Worm (Caenorhabditis elegans) whole organism, L1 larva: ENCODE results near the gene glr-2.

ENCODE experiments used
- C04F5.9 ChIP-seq: sonication (generic microtip); optimal IDR thresholded peaks from 2 replicates; lab custom pipeline; 2016; ENCODE audit warnings: missing genetic modification characterization, missing compliant biosample characterization
- aly-2 ChIP-seq: fragments of 150-350 bp; optimal IDR thresholded peaks from 2 replicates; lab custom pipeline; 2014; ENCODE audit warnings: missing biosample characterization, missing genetic modification characterization
- ama-1 ChIP-seq: fragments of 150-350 bp; optimal IDR thresholded peaks from 2 replicates; lab custom pipeline; 2014
- blmp-1 ChIP-seq: fragments of 150-350 bp; optimal IDR thresholded peaks from 2 replicates; lab custom pipeline; 2014; ENCODE audit warnings: missing biosample characterization, missing genetic modification characterization
- ceh-82 ChIP-seq, 3 experiments: fragments of 150-350 bp in 1 of 3; sonication (generic microtip) in 2 of 3; optimal IDR thresholded peaks; 2 replicates each; lab custom pipeline; 2014 to 2017; ENCODE audit warnings: missing biosample characterization in 3 of 3, missing genetic modification characterization in 3 of 3
- ceh-88 ChIP-seq: fragments of 200-800 bp; sonication (Bioruptor generic); IDR thresholded peaks from 2 replicates; pipeline ENCODE4 v1.3.6; 2022; ENCODE audit warnings: missing genetic modification characterization, missing compliant biosample characterization
- ceh-90 ChIP-seq: sonication (generic microtip); optimal IDR thresholded peaks from 2 replicates; lab custom pipeline; 2016; ENCODE audit warnings: missing genetic modification characterization, missing compliant biosample characterization
- ces-1 ChIP-seq: fragments of 150-350 bp; optimal IDR thresholded peaks from 2 replicates; lab custom pipeline; 2014; ENCODE audit warnings: missing biosample characterization, missing genetic modification reagents, missing genetic modification characterization
- dsc-1 ChIP-seq: sonication (generic microtip); optimal IDR thresholded peaks from 2 replicates; lab custom pipeline; 2016; ENCODE audit warnings: mild to moderate bottlenecking, missing genetic modification characterization, missing compliant biosample characterization
- efl-1 ChIP-seq, 4 experiments: fragments of 150-350 bp; optimal IDR thresholded peaks in 3 of 4; peaks in 1 of 4; 1 replicate in 1 of 4; 2 replicates in 3 of 4; lab custom pipeline; 2014; ENCODE audit warnings: missing biosample characterization in 2 of 4, missing genetic modification characterization in 2 of 4, missing genetic modification reagents in 2 of 4
- egl-27 ChIP-seq, 2 experiments: fragments of 150-350 bp in 1 of 2; sonication (generic microtip); optimal IDR thresholded peaks; 3 replicates each; lab custom pipeline; 2017 to 2018; ENCODE audit warnings: missing biosample characterization in 2 of 2, missing genetic modification characterization in 2 of 2, missing genetic modification reagents in 2 of 2
- elt-2 ChIP-seq: sonication (generic microtip); optimal IDR thresholded peaks from 2 replicates; lab custom pipeline; 2016; ENCODE audit warnings: missing genetic modification characterization, mild to moderate bottlenecking, inconsistent platforms, missing compliant biosample characterization, missing genetic modification reagents
- elt-3 ChIP-seq, 6 experiments: fragments of 150-350 bp in 1 of 6; sonication (generic microtip); optimal IDR thresholded peaks; 2 replicates each; lab custom pipeline; 2017 to 2018; ENCODE audit warnings: missing biosample characterization in 6 of 6, missing genetic modification characterization in 6 of 6, inconsistent platforms in 1 of 6
- hpl-2 ChIP-seq: fragments of 150-350 bp; optimal IDR thresholded peaks from 2 replicates; lab custom pipeline; 2014; ENCODE audit warnings: missing biosample characterization, missing genetic modification reagents, missing genetic modification characterization
- jun-1 ChIP-seq: fragments of 150-350 bp; optimal IDR thresholded peaks from 2 replicates; lab custom pipeline; 2014; ENCODE audit warnings: missing biosample characterization, missing genetic modification reagents, missing genetic modification characterization
- lin-14 ChIP-seq: fragments of 200-800 bp; sonication (Bioruptor generic); optimal IDR thresholded peaks from 2 replicates; lab custom pipeline; 2018; ENCODE audit warnings: mild to moderate bottlenecking, missing genetic modification characterization, moderate library complexity, missing compliant biosample characterization
- lin-35 ChIP-seq, 2 experiments: fragments of 150-350 bp; optimal IDR thresholded peaks; 2 replicates each; lab custom pipeline; 2014; ENCODE audit warnings: missing biosample characterization in 2 of 2, missing genetic modification characterization in 2 of 2, missing genetic modification reagents in 2 of 2
- lin-39 ChIP-seq: fragments of 150-350 bp; optimal IDR thresholded peaks from 2 replicates; lab custom pipeline; 2014; ENCODE audit warnings: missing biosample characterization, missing genetic modification reagents, missing genetic modification characterization
- lsy-2 ChIP-seq, 2 experiments: fragments of 150-350 bp; optimal IDR thresholded peaks; 2 replicates each; lab custom pipeline; 2014; ENCODE audit warnings: missing biosample characterization in 2 of 2, missing genetic modification characterization in 2 of 2
- mdl-1 ChIP-seq, 2 experiments: fragments of 150-350 bp; optimal IDR thresholded peaks; 2 replicates each; lab custom pipeline; 2014 to 2017; ENCODE audit warnings: missing biosample characterization in 2 of 2, missing genetic modification characterization in 2 of 2, inconsistent platforms in 1 of 2
- mep-1 ChIP-seq: fragments of 150-350 bp; optimal IDR thresholded peaks from 2 replicates; lab custom pipeline; 2014; ENCODE audit warnings: missing biosample characterization, missing genetic modification characterization
- nhr-11 ChIP-seq: fragments of 150-350 bp; optimal IDR thresholded peaks from 2 replicates; lab custom pipeline; 2014; ENCODE audit warnings: missing biosample characterization, missing genetic modification characterization
- nhr-19 ChIP-seq: fragments of 200-800 bp; sonication (Bioruptor generic); conservative IDR thresholded peaks from 2 replicates; pipeline ENCODE4 v1.3.6; 2022; ENCODE audit warnings: missing genetic modification characterization, missing compliant biosample characterization
- nhr-20 ChIP-seq: sonication (generic microtip); optimal IDR thresholded peaks from 2 replicates; lab custom pipeline; 2016; ENCODE audit warnings: mild to moderate bottlenecking, missing genetic modification characterization, missing compliant biosample characterization
- nhr-47 ChIP-seq: sonication (generic microtip); optimal IDR thresholded peaks from 2 replicates; lab custom pipeline; 2016; ENCODE audit warnings: mild to moderate bottlenecking, missing genetic modification characterization, moderate library complexity, missing compliant biosample characterization
- nhr-71 ChIP-seq: sonication (generic microtip); optimal IDR thresholded peaks from 2 replicates; lab custom pipeline; 2016; ENCODE audit warnings: mild to moderate bottlenecking, missing genetic modification characterization, moderate library complexity, missing compliant biosample characterization
- nhr-76 ChIP-seq: sonication (generic microtip); optimal IDR thresholded peaks from 2 replicates; lab custom pipeline; 2017; ENCODE audit warnings: missing biosample characterization, missing genetic modification characterization
- nhr-85 ChIP-seq: sonication (generic microtip); peaks from one replicate; lab custom pipeline; 2016; ENCODE audit warnings: missing genetic modification characterization, inconsistent platforms, missing compliant biosample characterization
- nhr-90 ChIP-seq: sonication (generic microtip); optimal IDR thresholded peaks from 2 replicates; lab custom pipeline; 2016; ENCODE audit warnings: mild to moderate bottlenecking, missing genetic modification characterization, missing compliant biosample characterization; ENCODE audit not compliant: poor library complexity
- pqm-1 ChIP-seq: sonication (generic microtip); optimal IDR thresholded peaks from 3 replicates; lab custom pipeline; 2017; ENCODE audit warnings: missing biosample characterization, missing genetic modification characterization
- rnt-1 ChIP-seq: sonication (generic microtip); optimal IDR thresholded peaks from 2 replicates; lab custom pipeline; 2016; ENCODE audit warnings: mild to moderate bottlenecking, missing genetic modification characterization, moderate library complexity, missing compliant biosample characterization
- skn-1 ChIP-seq: fragments of 150-350 bp; optimal IDR thresholded peaks from 2 replicates; lab custom pipeline; 2014; ENCODE audit warnings: missing biosample characterization, missing genetic modification characterization
- snpc-4 ChIP-seq: fragments of 150-350 bp; optimal IDR thresholded peaks from 2 replicates; lab custom pipeline; 2014; ENCODE audit warnings: missing biosample characterization, missing genetic modification characterization
- snu-23 ChIP-seq: sonication (generic microtip); optimal IDR thresholded peaks from 2 replicates; lab custom pipeline; 2016; ENCODE audit warnings: missing genetic modification characterization, missing compliant biosample characterization
- swsn-7 ChIP-seq: sonication (generic microtip); optimal IDR thresholded peaks from 2 replicates; lab custom pipeline; 2016; ENCODE audit warnings: missing genetic modification characterization, missing compliant biosample characterization
- tlp-1 ChIP-seq: fragments of 150-350 bp; optimal IDR thresholded peaks from 2 replicates; lab custom pipeline; 2014; ENCODE audit warnings: missing biosample characterization, missing genetic modification characterization
- unc-62 ChIP-seq: fragments of 150-350 bp; optimal IDR thresholded peaks from 2 replicates; lab custom pipeline; 2014; ENCODE audit warnings: missing biosample characterization, missing genetic modification reagents, missing genetic modification characterization
- unc-98 ChIP-seq: fragments of 200-800 bp; sonication (Bioruptor generic); IDR thresholded peaks from 2 replicates; pipeline ENCODE4 v1.3.6; 2022; ENCODE audit warnings: missing genetic modification characterization, missing compliant biosample characterization
- vab-15 ChIP-seq: sonication (generic microtip); optimal IDR thresholded peaks from 2 replicates; lab custom pipeline; 2017; ENCODE audit warnings: missing genotype, mild to moderate bottlenecking, missing genetic modification characterization, missing compliant biosample characterization
- xbp-1 ChIP-seq: sonication (generic microtip); optimal IDR thresholded peaks from 2 replicates; lab custom pipeline; 2016; ENCODE audit warnings: missing genetic modification characterization, missing compliant biosample characterization
- zag-1 ChIP-seq: fragments of 150-350 bp; optimal IDR thresholded peaks from 2 replicates; lab custom pipeline; 2014; ENCODE audit warnings: missing biosample characterization, missing genetic modification characterization
- zip-4 ChIP-seq: fragments of 200-800 bp; sonication (Bioruptor generic); optimal IDR thresholded peaks from 2 replicates; lab custom pipeline; 2018; ENCODE audit warnings: mild to moderate bottlenecking, missing genetic modification characterization, moderate library complexity, missing compliant biosample characterization
- ztf-11 ChIP-seq, 2 experiments: sonication (generic microtip); optimal IDR thresholded peaks; 2 replicates each; lab custom pipeline; 2016 to 2017; ENCODE audit warnings: missing genetic modification characterization in 2 of 2, missing biosample characterization in 1 of 2, missing compliant biosample characterization in 1 of 2
- ztf-4 ChIP-seq: fragments of 150-350 bp; optimal IDR thresholded peaks from 2 replicates; lab custom pipeline; 2014; ENCODE audit warnings: missing biosample characterization, missing genetic modification characterization

The glr-2 gene

DNA sequence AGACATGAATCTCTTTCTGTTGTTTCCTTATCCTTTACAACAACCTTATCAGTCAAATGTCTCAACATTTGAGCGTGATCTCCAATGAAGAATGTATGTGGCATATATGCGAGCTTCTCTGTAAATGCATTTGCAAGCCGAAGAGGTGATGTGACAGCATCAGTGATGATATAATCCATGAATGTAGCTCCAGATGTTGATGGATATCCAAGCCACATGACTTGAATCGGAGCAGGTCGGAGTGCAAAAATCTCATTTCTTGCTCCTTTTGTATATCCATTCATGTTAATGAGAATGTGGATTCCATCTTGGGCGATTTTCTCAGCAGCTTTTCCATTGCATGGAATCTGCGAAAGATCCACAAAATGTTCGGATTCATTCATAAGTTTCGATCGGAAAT, 3.4 kb upstream of the glr-2 start:
- TF ChIP-seq efl-1 (optimal IDR thresholded peaks at IDR 0.05; lab: Kevin White, UChicago) (no peak), efl-1 (GFP tag; optimal IDR thresholded peaks at IDR 0.05 in 1 of 2; lab: Kevin White, UChicago) (peak in 1 of 2 experiments; percentile 86), elt-3 (tag; optimal IDR thresholded peaks at IDR 0.05; lab: Kevin White, UChicago) (no peak)
- TF ChIP-seq, all 84 proteins: peak for 1

DNA sequence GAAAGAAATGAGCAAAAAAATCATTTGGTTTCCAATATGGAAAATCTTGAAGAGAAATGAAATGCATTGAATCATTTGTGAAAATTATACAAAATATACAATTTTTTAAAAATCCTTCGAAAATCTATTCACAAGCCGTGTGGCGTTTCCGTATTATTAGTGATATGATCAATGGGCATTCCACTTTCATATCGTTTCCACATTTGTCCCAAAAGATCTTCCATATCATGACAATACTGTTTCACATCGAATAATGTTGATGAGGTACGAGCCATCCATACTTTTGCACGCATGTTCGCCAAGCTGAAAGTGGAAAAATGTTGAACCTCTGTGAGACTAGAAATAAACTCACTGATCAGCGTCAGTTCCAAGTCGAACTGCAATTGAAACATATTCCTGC, 1.6 kb upstream of the glr-2 start:
- TF ChIP-seq ama-1 (lab: Kevin White, UChicago) = no peak
- TF ChIP-seq, all 84 proteins: peak for 0

DNA sequence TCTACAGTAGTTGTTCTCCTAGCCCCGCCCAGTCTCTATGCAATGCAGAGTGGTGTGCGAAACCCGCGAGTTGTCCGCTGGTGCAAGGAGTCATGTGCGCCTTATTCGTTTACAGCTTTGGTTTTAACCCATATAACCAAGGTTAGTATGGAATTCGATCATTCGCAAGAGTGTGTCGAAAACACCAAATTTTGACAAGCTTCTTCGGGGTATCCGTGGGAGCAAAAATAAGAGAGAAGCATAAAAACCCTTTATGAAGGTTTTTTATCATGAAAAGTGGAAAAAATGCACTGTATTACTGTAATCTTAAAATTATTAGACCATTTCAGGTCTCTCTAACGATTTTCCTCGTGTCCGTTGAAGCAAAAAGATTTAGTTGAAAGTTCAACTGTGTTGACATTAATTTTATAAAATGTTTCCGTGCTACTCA, 2.6 kb downstream of the glr-2 start:
- peak; percentile 45 for TF ChIP-seq snu-23 (GFP tag; lab: Kevin White, UChicago)
- TF ChIP-seq C04F5.9 (tag; lab: Kevin White, UChicago) = no peak
- TF ChIP-seq ama-1 (lab: Kevin White, UChicago) = peak; percentile 42
- TF ChIP-seq lin-14 (GFP tag; lab: Kevin White, UChicago) = peak; percentile 35
- TF ChIP-seq ceh-90 (tag; lab: Kevin White, UChicago) = no peak
- peak; percentile 41 for TF ChIP-seq elt-2 (tag; lab: Kevin White, UChicago)
- TF ChIP-seq ceh-82 (tag; optimal IDR thresholded peaks at IDR 0.05; lab: Kevin White, UChicago) = no peak
- TF ChIP-seq swsn-7 (tag; lab: Kevin White, UChicago) = peak; percentile 56
- no peak for TF ChIP-seq nhr-11 (tag; lab: Kevin White, UChicago)
- TF ChIP-seq blmp-1 (tag; lab: Kevin White, UChicago) = no peak
- peak; percentile 67 for TF ChIP-seq nhr-19 (GFP tag; lab: Robert Waterston, UW)
- TF ChIP-seq lin-39 (tag; lab: Kevin White, UChicago) = peak; percentile 17
- peak in 1 of 2 experiments; percentile 41 for TF ChIP-seq efl-1 (optimal IDR thresholded peaks at IDR 0.05; lab: Kevin White, UChicago)
- peak in 1 of 2 experiments; percentile 50 for TF ChIP-seq efl-1 (GFP tag; optimal IDR thresholded peaks at IDR 0.05 in 1 of 2; lab: Kevin White, UChicago)
- TF ChIP-seq vab-15 (tag; lab: Kevin White, UChicago) = no peak
- peak; percentile 40 for TF ChIP-seq nhr-20
- peak; percentile 68 for TF ChIP-seq nhr-71
- TF ChIP-seq skn-1 (tag; lab: Kevin White, UChicago) = no peak
- peak; percentile 74 for TF ChIP-seq nhr-85 (tag; lab: Kevin White, UChicago)
- TF ChIP-seq nhr-90 (tag; lab: Kevin White, UChicago) = peak; percentile 78
- TF ChIP-seq dsc-1 (tag; lab: Kevin White, UChicago) = peak; percentile 33
- no peak for TF ChIP-seq pqm-1
- TF ChIP-seq snpc-4 (tag; lab: Kevin White, UChicago) = peak; percentile 96
- TF ChIP-seq egl-27 (tag; optimal IDR thresholded peaks at IDR 0.05; lab: Kevin White, UChicago) = peak in 1 of 2 experiments; percentile 12
- TF ChIP-seq lsy-2 (tag; optimal IDR thresholded peaks at IDR 0.05; lab: Kevin White, UChicago) = peak in 1 of 2 experiments; percentile 30
- TF ChIP-seq unc-98 (GFP tag; lab: Robert Waterston, UW) = no peak
- TF ChIP-seq ceh-88 (GFP tag; lab: Robert Waterston, UW) = 0 out of 2 replicates have a peak, but pooled peaks have one; percentile 29
- TF ChIP-seq nhr-47 (tag; lab: Kevin White, UChicago) = peak; percentile 74
- peak; percentile 3 for TF ChIP-seq xbp-1 (tag; lab: Kevin White, UChicago)
- no peak for TF ChIP-seq hpl-2 (GFP tag; lab: Kevin White, UChicago)
- peak; percentile 32 for TF ChIP-seq zip-4 (GFP tag; lab: Kevin White, UChicago)
- peak; percentile 33 for TF ChIP-seq rnt-1 (tag; lab: Kevin White, UChicago)
- TF ChIP-seq, all 84 proteins: peak for 21

DNA sequence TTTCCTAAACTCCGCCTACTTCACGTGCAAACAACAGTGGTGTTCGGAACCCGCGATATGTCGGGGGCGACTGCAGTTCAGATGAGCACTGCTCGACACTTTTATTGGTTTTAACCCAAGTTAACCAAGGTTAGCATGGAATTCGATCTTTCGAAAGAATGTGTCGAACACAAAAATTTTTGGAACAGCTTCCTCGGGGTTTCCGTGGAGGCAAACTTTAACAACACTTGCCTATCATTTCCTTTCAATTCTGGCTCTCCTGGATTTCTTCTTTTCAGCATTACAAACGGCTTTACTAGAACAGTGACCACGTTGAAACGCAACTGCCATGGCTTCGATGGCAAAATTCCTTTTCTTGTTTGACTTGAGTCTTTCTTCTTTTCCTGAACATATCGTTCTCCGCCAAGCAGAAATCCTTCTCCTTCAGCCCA, 3.5 kb downstream of the glr-2 start:
- TF ChIP-seq aly-2 (tag; lab: Kevin White, UChicago) (no peak), ztf-4 (tag; lab: Kevin White, UChicago) (no peak), nhr-20 (peak; percentile 42), skn-1 (tag; lab: Kevin White, UChicago) (no peak), zag-1 (no peak), xbp-1 (tag; lab: Kevin White, UChicago) (no peak), ztf-11 (tag; optimal IDR thresholded peaks at IDR 0.05; lab: Kevin White, UChicago) (no peak), mep-1 (tag; lab: Kevin White, UChicago) (no peak), mdl-1 (tag; optimal IDR thresholded peaks at IDR 0.05; lab: Kevin White, UChicago) (no peak), nhr-76 (tag; lab: Kevin White, UChicago) (no peak), ces-1 (no peak), lsy-2 (tag; optimal IDR thresholded peaks at IDR 0.05; lab: Kevin White, UChicago) (peak; percentile 3 to 15), unc-62 (GFP tag; lab: Kevin White, UChicago) (no peak), lin-35 (GFP tag; optimal IDR thresholded peaks at IDR 0.05; lab: Kevin White, UChicago) (peak in 1 of 2 experiments; percentile 73), lin-39 (tag; lab: Kevin White, UChicago) (peak; percentile 50), elt-2 (tag; lab: Kevin White, UChicago) (peak; percentile 92), nhr-90 (tag; lab: Kevin White, UChicago) (peak; percentile 76), vab-15 (tag; lab: Kevin White, UChicago) (no peak), swsn-7 (tag; lab: Kevin White, UChicago) (peak; percentile 45), jun-1 (peak; percentile 28), blmp-1 (tag; lab: Kevin White, UChicago) (no peak), tlp-1 (tag; lab: Kevin White, UChicago) (no peak), nhr-71 (peak; percentile 74), snu-23 (GFP tag; lab: Kevin White, UChicago) (peak; percentile 32)
